Worm (Caenorhabditis elegans): Measurements from ENCODE around the gene str-20.
A peak's percentile ranks its signal among the peaks of the same experiment; 100 is the strongest.

str-20 gene

DNA sequence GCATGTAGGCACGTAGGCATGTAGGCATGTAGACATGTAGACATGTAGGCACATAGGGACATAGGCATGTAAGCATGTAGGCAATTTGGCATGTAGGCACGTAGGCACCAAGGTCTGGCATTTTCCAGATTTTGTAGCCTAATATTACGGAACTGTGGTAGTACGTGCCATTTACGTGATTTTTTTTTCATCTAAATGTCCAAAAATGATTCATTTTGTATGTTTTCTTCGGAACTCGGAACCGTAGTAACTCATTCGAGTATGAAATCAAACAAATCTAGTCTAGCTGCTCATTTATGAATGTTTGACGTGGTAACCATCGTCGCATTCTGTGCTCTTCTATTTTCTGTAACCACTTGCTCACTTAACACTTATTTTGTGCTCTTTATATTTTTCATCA, 22.1 kb downstream of the str-20 start, which contains the start of gene srbc-59:
Gene srbc-59 (plus strand): TSS at position 301 of the 400 bp plus-strand sequence.
- no peak for TF ChIP-seq zip-4 (GFP tag; optimal IDR thresholded peaks at IDR 0.05)
- no peak for TF ChIP-seq unc-30 (tag; optimal IDR thresholded peaks at IDR 0.05)

DNA sequence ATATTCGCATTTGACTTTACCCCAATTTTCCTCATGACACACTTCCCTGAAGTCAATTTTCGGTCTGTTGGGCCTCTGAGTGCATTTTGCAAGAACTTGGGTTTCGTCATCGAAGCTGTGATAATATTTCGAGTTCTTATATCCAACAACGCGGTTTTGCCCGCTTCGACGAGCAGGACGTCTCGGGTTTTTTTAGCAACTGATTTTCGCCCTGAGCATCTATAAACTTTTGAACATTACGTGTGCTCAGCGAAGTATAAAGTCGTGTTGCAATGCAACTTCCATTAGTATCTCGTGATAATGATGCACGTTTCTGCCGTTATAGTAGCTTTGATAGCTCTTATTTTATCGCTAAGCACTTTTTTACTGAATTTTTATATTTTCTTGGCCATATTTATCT, 23.7 kb downstream of the str-20 start, which contains the start of gene srbc-60:
Gene srbc-60 (plus strand): TSS at position 301 of the 400 bp plus-strand sequence.
- TF ChIP-seq blmp-1 (tag; optimal IDR thresholded peaks at IDR 0.05), result no peak
- no peak for TF ChIP-seq egl-13 (tag; optimal IDR thresholded peaks at IDR 0.05)
- peak; percentile 18 for TF ChIP-seq fkh-8 (tag; optimal IDR thresholded peaks at IDR 0.05)
- TF ChIP-seq unc-130 (tag; optimal IDR thresholded peaks at IDR 0.05), result no peak
- TF ChIP-seq nhr-77 (tag; optimal IDR thresholded peaks at IDR 0.05), result no peak
- TF ChIP-seq hlh-4 (tag; optimal IDR thresholded peaks at IDR 0.05), result no peak
- no peak for TF ChIP-seq lin-39 (tag; optimal IDR thresholded peaks at IDR 0.05)
- TF ChIP-seq lsy-2 (tag; optimal IDR thresholded peaks at IDR 0.05), result no peak
- TF ChIP-seq pag-3 (tag; optimal IDR thresholded peaks at IDR 0.05; ENCODE audit: borderline replicate concordance, insufficient read depth), result no peak

DNA sequence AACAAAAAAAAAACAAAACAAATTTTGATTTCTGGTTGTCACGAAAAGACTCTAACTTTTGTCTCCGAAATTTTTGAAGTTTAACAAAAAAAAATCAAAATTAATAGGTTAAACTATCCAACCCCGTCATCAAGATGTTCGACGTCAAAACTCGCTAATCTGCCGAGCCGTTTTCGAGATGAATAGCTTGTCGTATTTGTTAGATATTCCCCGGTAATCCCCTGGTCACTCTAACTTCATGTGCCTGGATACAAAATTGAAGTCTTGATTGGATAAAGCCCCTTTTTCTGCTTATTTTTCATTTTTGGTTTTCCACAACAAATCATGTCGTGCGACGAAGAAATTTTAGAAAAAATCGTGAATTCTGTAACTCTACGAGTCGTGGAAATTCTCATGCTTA, 26.2 kb downstream of the str-20 start, which contains the start of gene srab-16:
Gene srab-16 (plus strand): TSS at position 301 of the 400 bp plus-strand sequence.
- TF ChIP-seq mep-1 (tag; optimal IDR thresholded peaks at IDR 0.05) (no peak), dsc-1 (tag; optimal IDR thresholded peaks at IDR 0.05) (peak; percentile 40)

DNA sequence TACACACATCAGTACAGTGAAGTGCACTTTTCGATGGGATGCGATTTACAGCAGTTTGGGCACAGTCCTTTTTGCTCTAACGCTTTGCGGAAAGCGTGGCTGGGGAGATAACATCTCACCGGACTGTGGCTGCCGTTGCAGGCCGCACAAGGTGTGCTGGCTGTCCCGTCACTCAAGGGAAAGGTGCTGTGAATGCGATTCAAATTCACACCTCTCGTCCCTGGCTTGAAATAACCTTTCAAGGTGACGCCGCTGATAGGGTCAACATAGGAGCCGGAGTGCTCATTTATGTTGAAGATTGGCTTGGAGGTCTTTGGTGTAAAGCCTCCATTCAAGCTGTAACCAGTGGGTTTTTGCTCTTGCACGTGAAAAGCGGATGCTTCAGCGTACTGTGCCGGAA, 37.8 kb downstream of the str-20 start:
- TF ChIP-seq egl-27 (tag; optimal IDR thresholded peaks at IDR 0.05) (no peak), nhr-19 (GFP tag; conservative IDR thresholded peaks at IDR 0.05) (no peak), fkh-4 (tag; optimal IDR thresholded peaks at IDR 0.05; ENCODE audit: borderline replicate concordance) (no peak), snpc-4 (tag; optimal IDR thresholded peaks at IDR 0.05) (no peak), nhr-77 (tag; optimal IDR thresholded peaks at IDR 0.05) (no peak), fos-1 (tag; optimal IDR thresholded peaks at IDR 0.05) (no peak), efl-1 (optimal IDR thresholded peaks at IDR 0.05) (no peak), efl-1 (GFP tag; optimal IDR thresholded peaks at IDR 0.05 in 1 of 2) (no peak), elt-3 (tag; optimal IDR thresholded peaks at IDR 0.05) (no peak), sup-37 (GFP tag; optimal IDR thresholded peaks at IDR 0.05) (no peak), alr-1 (tag; optimal IDR thresholded peaks at IDR 0.05; ENCODE audit: borderline replicate concordance) (no peak), C04F5.9 (tag; optimal IDR thresholded peaks at IDR 0.05) (no peak), unc-130 (tag; optimal IDR thresholded peaks at IDR 0.05) (no peak), nhr-11 (tag; optimal IDR thresholded peaks at IDR 0.05) (no peak)

DNA sequence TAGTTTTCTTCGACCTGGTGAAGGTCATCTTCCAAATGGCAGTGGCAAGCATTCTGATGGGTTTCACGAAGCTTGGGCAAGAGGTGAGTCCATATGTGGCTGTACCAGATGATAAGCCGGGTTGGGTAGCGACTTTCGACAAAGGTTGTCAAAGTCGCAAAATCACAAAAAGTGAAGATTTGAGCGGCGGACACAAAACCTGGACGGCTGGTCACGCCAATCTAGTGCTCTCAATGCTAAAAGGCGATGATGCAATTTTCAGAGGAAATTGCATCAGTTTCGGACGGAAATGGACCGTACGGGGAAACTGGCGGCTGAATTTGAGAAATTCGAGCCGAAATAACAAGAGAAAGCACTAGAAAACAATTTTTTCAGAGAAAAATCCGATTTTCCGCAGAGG, 41.0 kb downstream of the str-20 start:
- no peak for TF ChIP-seq zip-4 (GFP tag; optimal IDR thresholded peaks at IDR 0.05)
- no peak for TF ChIP-seq xbp-1 (tag; optimal IDR thresholded peaks at IDR 0.05)
- TF ChIP-seq ces-1 (GFP tag; optimal IDR thresholded peaks at IDR 0.05), result no peak
- no peak for TF ChIP-seq skn-1 (tag; optimal IDR thresholded peaks at IDR 0.05)
- no peak for TF ChIP-seq sox-4 (tag; optimal IDR thresholded peaks at IDR 0.05)
- TF ChIP-seq isw-1 (GFP tag; IDR thresholded peaks at IDR 0.05), result no peak
- no peak for TF ChIP-seq nhr-77 (tag; optimal IDR thresholded peaks at IDR 0.05)
- no peak for TF ChIP-seq C34B4.2 (tag; optimal IDR thresholded peaks at IDR 0.05)
- TF ChIP-seq blmp-1 (tag; optimal IDR thresholded peaks at IDR 0.05), result no peak
- TF ChIP-seq snu-23 (GFP tag; optimal IDR thresholded peaks at IDR 0.05), result no peak
- no peak for TF ChIP-seq Y116A8C.19 (tag; optimal IDR thresholded peaks at IDR 0.05; ENCODE audit: borderline replicate concordance)
- no peak for TF ChIP-seq C16A3.4 (tag; optimal IDR thresholded peaks at IDR 0.05)
- TF ChIP-seq mef-2 (tag; optimal IDR thresholded peaks at IDR 0.05), result no peak
- no peak for TF ChIP-seq nhr-28 (tag; optimal IDR thresholded peaks at IDR 0.05)
- TF ChIP-seq hpl-2 (GFP tag; optimal IDR thresholded peaks at IDR 0.05), result no peak
- TF ChIP-seq C04F5.9 (tag; optimal IDR thresholded peaks at IDR 0.05), result no peak
- TF ChIP-seq F16B12.6 (tag; optimal IDR thresholded peaks at IDR 0.05), result no peak
- no peak for TF ChIP-seq fkh-10 (GFP tag; optimal IDR thresholded peaks at IDR 0.05)
